Worm (Caenorhabditis elegans) whole organism, L2 larva: Measurements from ENCODE around the gene rab-6.1.

Experiments
- C34F6.9 ChIP-seq: fragments of 150-350 bp; optimal IDR thresholded peaks from 2 replicates; lab custom pipeline; 2014; ENCODE audit warnings: missing biosample characterization, missing genetic modification characterization
- elt-3 ChIP-seq: sonication (generic microtip); optimal IDR thresholded peaks from 2 replicates; lab custom pipeline; 2017; ENCODE audit warnings: missing biosample characterization, missing genetic modification characterization

DNA sequence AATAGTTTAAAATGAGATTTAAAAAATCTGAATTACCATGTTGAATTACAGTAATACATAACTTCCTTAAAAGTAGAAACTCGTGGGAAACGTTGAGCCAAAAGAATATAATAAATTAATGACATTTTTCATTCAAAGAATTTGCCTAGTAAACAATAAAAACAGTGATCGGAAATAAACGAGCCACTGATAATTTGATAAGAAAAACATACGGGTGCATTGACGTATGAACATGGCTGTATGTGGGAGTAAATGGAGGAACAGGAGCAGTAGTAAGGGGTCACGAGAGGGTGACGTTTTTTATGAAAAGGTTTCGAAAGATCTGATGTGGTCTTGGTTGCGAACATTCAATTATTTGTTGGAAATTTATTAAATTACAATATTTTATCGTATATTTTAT is 25.1 kb upstream of the rab-6.1 start:
- TF ChIP-seq elt-3 (tag; lab: Kevin White, UChicago) (no peak), C34F6.9 (no peak)
